Fruit fly (Drosophila melanogaster): ENCODE data around the gene sina.

Gene sina

DNA sequence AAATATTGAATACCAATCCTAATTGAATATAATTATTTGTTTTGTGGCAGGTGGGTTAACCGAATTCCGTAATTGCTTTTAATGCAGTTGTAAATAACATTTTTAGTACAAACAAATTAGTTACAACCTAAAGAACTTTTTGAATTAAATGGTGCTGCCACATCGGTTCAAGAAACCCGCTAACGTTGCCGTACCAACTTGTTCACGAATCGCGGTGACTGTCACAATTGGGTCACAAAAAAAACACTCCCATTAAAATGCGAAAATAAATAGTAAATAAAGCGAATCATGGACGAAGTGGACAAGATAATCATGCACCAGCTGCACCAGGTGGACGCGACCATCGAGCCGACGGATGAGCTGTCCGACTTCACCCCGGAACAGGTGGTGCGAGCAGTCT is 9.4 kb downstream of the sina start, which contains the start of gene CG9951 (continued):
- TF ChIP-seq CG4820 (GFP tag; optimal IDR thresholded peaks at IDR 0.05) (no peak), Dll (GFP tag; IDR thresholded peaks at IDR 0.05; ENCODE audit: partially characterized antibody) (no peak), Dip2 (GFP tag; IDR thresholded peaks at IDR 0.05) (no peak), otp (GFP tag; IDR thresholded peaks at IDR 0.05) (no peak), CG3995 (GFP tag; optimal IDR thresholded peaks at IDR 0.05) (peak; percentile 50), ara (GFP tag; IDR thresholded peaks at IDR 0.05) (no peak), MESR4 (GFP tag; optimal IDR thresholded peaks at IDR 0.05) (peak; percentile 84), en (GFP tag; optimal IDR thresholded peaks at IDR 0.05) (no peak), sqz (GFP tag; optimal IDR thresholded peaks at IDR 0.05) (peak; percentile 87), bbx (GFP tag; IDR thresholded peaks at IDR 0.05; ENCODE audit: partially characterized antibody) (no peak), crc (GFP tag; optimal IDR thresholded peaks at IDR 0.05) (no peak), dati (GFP tag; IDR thresholded peaks at IDR 0.05) (no peak), CG1603 (tag; optimal IDR thresholded peaks at IDR 0.05) (peak; percentile 47), CG10431 (GFP tag; optimal IDR thresholded peaks at IDR 0.05) (no peak), CG7357 (GFP tag; IDR thresholded peaks at IDR 0.05) (no peak), HHEX (GFP tag; optimal IDR thresholded peaks at IDR 0.05) (no peak), so (GFP tag; IDR thresholded peaks at IDR 0.05) (no peak), CoRest (tag; optimal IDR thresholded peaks at IDR 0.05) (no peak), vnd (GFP tag; IDR thresholded peaks at IDR 0.05; ENCODE audit: partially characterized antibody) (no peak), Neu2 (GFP tag; optimal IDR thresholded peaks at IDR 0.05; ENCODE audit: borderline replicate concordance) (no peak), bab2 (GFP tag; optimal IDR thresholded peaks at IDR 0.05) (no peak), Hsf (GFP tag; optimal IDR thresholded peaks at IDR 0.05) (no peak), Bgb (GFP tag; IDR thresholded peaks at IDR 0.05; ENCODE audit: partially characterized antibody) (no peak; the same call in 1 of the 2 replicates), dysf (GFP tag; IDR thresholded peaks at IDR 0.05) (no peak), Blimp-1 (GFP tag; optimal IDR thresholded peaks at IDR 0.05) (no peak), Gug (GFP tag; IDR thresholded peaks at IDR 0.05) (no peak), Mes4 (GFP tag; optimal IDR thresholded peaks at IDR 0.05) (no peak), Side (GFP tag; optimal IDR thresholded peaks at IDR 0.05) (no peak), Sox100B (GFP tag; optimal IDR thresholded peaks at IDR 0.05) (no peak), vfl (GFP tag; optimal IDR thresholded peaks at IDR 0.05) (no peak), Opbp (GFP tag; IDR thresholded peaks at IDR 0.05; ENCODE audit: partially characterized antibody) (no peak), peb (GFP tag; IDR thresholded peaks at IDR 0.05) (no peak), CTCF (GFP tag; optimal IDR thresholded peaks at IDR 0.05) (peak; percentile 10), Meics (GFP tag; optimal IDR thresholded peaks at IDR 0.05) (no peak), Atf3 (GFP tag; optimal IDR thresholded peaks at IDR 0.05) (no peak), rib (GFP tag; IDR thresholded peaks at IDR 0.05) (no peak), Myb (GFP tag; optimal IDR thresholded peaks at IDR 0.05) (peak; percentile 69), CG3407 (GFP tag; optimal IDR thresholded peaks at IDR 0.05) (no peak), CG43689 (GFP tag; IDR thresholded peaks at IDR 0.05) (no peak), gt (GFP tag; IDR thresholded peaks at IDR 0.05) (no peak), da (GFP tag; optimal IDR thresholded peaks at IDR 0.05) (no peak), Dref (GFP tag; IDR thresholded peaks at IDR 0.05) (no peak), fd64A (GFP tag; optimal IDR thresholded peaks at IDR 0.05) (no peak), CG31388 (GFP tag; optimal IDR thresholded peaks at IDR 0.05) (no peak), lab (GFP tag; optimal IDR thresholded peaks at IDR 0.05) (no peak), CG4328 (GFP tag; optimal IDR thresholded peaks at IDR 0.05) (no peak), gro (GFP tag; optimal IDR thresholded peaks at IDR 0.05) (no peak), CG15601 (tag; optimal IDR thresholded peaks at IDR 0.05) (no peak), Rx (GFP tag; IDR thresholded peaks at IDR 0.05) (no peak), p53 (GFP tag; optimal IDR thresholded peaks at IDR 0.05) (no peak), grn (GFP tag; optimal IDR thresholded peaks at IDR 0.05) (no peak), stwl (tag; optimal IDR thresholded peaks at IDR 0.05) (peak; percentile 78), CG8765 (GFP tag; IDR thresholded peaks at IDR 0.05) (no peak)
